Fruit fly (Drosophila melanogaster) whole organism, adult: ENCODE results near the gene CG4041.
A peak's percentile ranks its signal among the peaks of the same experiment; 100 is the strongest.

Experiments
- CG11617 ChIP-seq: fragments of 200-800 bp; sonication (Bioruptor generic); optimal IDR thresholded peaks from 2 replicates; lab custom pipeline; 2017; ENCODE audit warnings: mild to moderate bottlenecking, missing biosample characterization, missing genetic modification reagents, missing genetic modification characterization
- CG12768 ChIP-seq: fragments of 200-800 bp; sonication (Bioruptor generic); optimal IDR thresholded peaks from 2 replicates; lab custom pipeline; 2017; ENCODE audit warnings: missing biosample characterization, missing genetic modification characterization, mild to moderate bottlenecking, moderate library complexity, missing genetic modification reagents
- CG14711 ChIP-seq: fragments of 200-800 bp; sonication (Bioruptor generic); optimal IDR thresholded peaks from 2 replicates; lab custom pipeline; 2018; ENCODE audit warnings: missing biosample characterization, mild to moderate bottlenecking, missing genetic modification characterization, moderate library complexity
- CG1620 ChIP-seq: fragments of 200-800 bp; sonication (Bioruptor generic); optimal IDR thresholded peaks from 2 replicates; lab custom pipeline; 2016; ENCODE audit warnings: missing biosample characterization, missing genetic modification characterization
- CG33017 ChIP-seq: fragments of 200-800 bp; sonication (Bioruptor generic); optimal IDR thresholded peaks from 2 replicates; lab custom pipeline; 2018; ENCODE audit warnings: missing biosample characterization, mild to moderate bottlenecking, missing genetic modification characterization, moderate library complexity
- CG5204 ChIP-seq: fragments of 200-800 bp; sonication (Bioruptor generic); optimal IDR thresholded peaks from 2 replicates; lab custom pipeline; 2016; ENCODE audit warnings: missing biosample characterization, missing genetic modification characterization
- CG7045 ChIP-seq: fragments of 200-800 bp; sonication (Bioruptor generic); optimal IDR thresholded peaks from 2 replicates; lab custom pipeline; 2017; ENCODE audit warnings: missing biosample characterization, mild to moderate bottlenecking, missing genetic modification characterization
- CG7101 ChIP-seq: fragments of 200-800 bp; sonication (Bioruptor generic); optimal IDR thresholded peaks from 2 replicates; lab custom pipeline; 2018; ENCODE audit warnings: missing biosample characterization, mild to moderate bottlenecking, missing genetic modification characterization, moderate library complexity
- Clk ChIP-seq: fragments of 200-800 bp; sonication (Bioruptor generic); optimal IDR thresholded peaks from 2 replicates; lab custom pipeline; 2017; ENCODE audit warnings: missing biosample characterization, missing genetic modification characterization
- Crg-1 ChIP-seq: fragments of 200-800 bp; sonication (Bioruptor generic); optimal IDR thresholded peaks from 2 replicates; lab custom pipeline; 2016; ENCODE audit warnings: missing biosample characterization, missing genetic modification characterization
- Hr96 ChIP-seq: fragments of 200-800 bp; sonication (Bioruptor generic); optimal IDR thresholded peaks from 2 replicates; lab custom pipeline; 2016; ENCODE audit warnings: missing biosample characterization, missing genetic modification characterization
- Mnt ChIP-seq: fragments of 200-800 bp; sonication (Bioruptor generic); optimal IDR thresholded peaks from 2 replicates; lab custom pipeline; 2016; ENCODE audit warnings: missing biosample characterization, mild to moderate bottlenecking, missing genetic modification characterization
- bab1 ChIP-seq: fragments of 200-800 bp; sonication (Bioruptor generic); optimal IDR thresholded peaks from 3 replicates; lab custom pipeline; 2019; ENCODE audit warnings: missing biosample characterization, mild to moderate bottlenecking, missing genetic modification characterization, moderate library complexity
- cic ChIP-seq: fragments of 200-800 bp; sonication (Bioruptor generic); optimal IDR thresholded peaks from 2 replicates; lab custom pipeline; 2017; ENCODE audit warnings: missing biosample characterization, mild to moderate bottlenecking, missing genetic modification characterization, moderate library complexity
- cnc ChIP-seq, 2 experiments: fragments of >200 bp; optimal IDR thresholded peaks; 2 replicates each; lab custom pipeline; 2017
- kay ChIP-seq: fragments of 200-800 bp; sonication (Bioruptor generic); peaks from one replicate; lab custom pipeline; 2016; ENCODE audit warnings: missing biosample characterization, missing genetic modification characterization, borderline replicate concordance
- ovo ChIP-seq: fragments of 200-800 bp; sonication (Bioruptor generic); optimal IDR thresholded peaks from 2 replicates; lab custom pipeline; 2016; ENCODE audit warnings: missing biosample characterization, missing genetic modification characterization
- pad ChIP-seq: fragments of 200-800 bp; sonication (Bioruptor generic); optimal IDR thresholded peaks from 3 replicates; lab custom pipeline; 2017; ENCODE audit warnings: missing biosample characterization, missing genetic modification characterization, mild to moderate bottlenecking, moderate library complexity, missing genetic modification reagents
- tj ChIP-seq: fragments of 200-800 bp; sonication (Bioruptor generic); optimal IDR thresholded peaks from 3 replicates; lab custom pipeline; 2017; ENCODE audit warnings: missing biosample characterization, mild to moderate bottlenecking, missing genetic modification characterization, moderate library complexity
- toe ChIP-seq: fragments of 200-800 bp; sonication (Bioruptor generic); optimal IDR thresholded peaks from 2 replicates; lab custom pipeline; 2016; ENCODE audit warnings: missing biosample characterization, missing genetic modification characterization

The CG4041 gene

dm6 chrX:4919040-4919881 is 1.0 kb upstream of the CG4041 start:
- TF ChIP-seq cic, result peak; percentile 26
- TF ChIP-seq ovo (GFP tag; lab: Kevin White, UChicago), result no peak
- TF ChIP-seq CG5204 (GFP tag; lab: Kevin White, UChicago), result peak; percentile 64
- TF ChIP-seq Clk (GFP tag; lab: Kevin White, UChicago), result peak; percentile 38
- TF ChIP-seq CG14711, result peak; percentile 83
- peak; percentile 38 for TF ChIP-seq Crg-1
- TF ChIP-seq Mnt (GFP tag; lab: Kevin White, UChicago), result peak; percentile 40
- peak; percentile 59 for TF ChIP-seq toe
- TF ChIP-seq CG33017 (tag; lab: Kevin White, UChicago), result peak; percentile 86
- peak; percentile 88 for TF ChIP-seq CG12768 (GFP tag; lab: Kevin White, UChicago)
- TF ChIP-seq CG7045 (GFP tag; lab: Kevin White, UChicago), result peak; percentile 61
- no peak for TF ChIP-seq cnc (optimal IDR thresholded peaks at IDR 0.05; lab: Kevin White, UChicago)
- TF ChIP-seq tj, result peak; percentile 87
- peak; percentile 58 for TF ChIP-seq CG11617 (GFP tag; lab: Kevin White, UChicago)
- TF ChIP-seq CG7101 (tag; lab: Kevin White, UChicago), result peak; percentile 88
- TF ChIP-seq CG1620, result peak; percentile 52
- no peak for TF ChIP-seq kay (GFP tag; lab: Kevin White, UChicago)
- TF ChIP-seq pad, result peak; percentile 69
- TF ChIP-seq bab1, result peak; percentile 80
- TF ChIP-seq Hr96, result peak; percentile 82

dm6 chrX:4912370-4912769 is 5.9 kb downstream of the CG4041 start:
- TF ChIP-seq CG14711, result no peak

dm6 chrX:4911765-4912245 is 6.4 kb downstream of the CG4041 start:
- TF ChIP-seq cic (peak; percentile 14), CG11617 (GFP tag; lab: Kevin White, UChicago) (peak; percentile 46), toe (no peak), bab1 (peak; percentile 38), Hr96 (peak; percentile 55), Crg-1 (peak; percentile 32), tj (peak; percentile 74), CG7101 (tag; lab: Kevin White, UChicago) (peak; percentile 33), CG7045 (GFP tag; lab: Kevin White, UChicago) (peak; percentile 12), cnc (optimal IDR thresholded peaks at IDR 0.05; lab: Kevin White, UChicago) (no peak), pad (peak; percentile 33), CG5204 (GFP tag; lab: Kevin White, UChicago) (peak; percentile 34), CG14711 (peak; percentile 51), Mnt (GFP tag; lab: Kevin White, UChicago) (no peak), ovo (GFP tag; lab: Kevin White, UChicago) (peak; percentile 19), CG1620 (no peak), CG12768 (GFP tag; lab: Kevin White, UChicago) (peak; percentile 44)

- no peak for TF ChIP-seq CG11617 (GFP tag; lab: Kevin White, UChicago)
- no peak for TF ChIP-seq CG7045 (GFP tag; lab: Kevin White, UChicago)
- TF ChIP-seq tj, result no peak
- no peak for TF ChIP-seq bab1
- TF ChIP-seq Clk (GFP tag; lab: Kevin White, UChicago), result no peak
- no peak for TF ChIP-seq cic
These were observed 7.2 kb downstream of the CG4041 start for dm6 chrX:4911060-4911459.

dm6 chrX:4909938-4910778 is 8.1 kb downstream of the CG4041 start:
- TF ChIP-seq pad (peak; percentile 97), CG14711 (peak; percentile 99), Clk (GFP tag; lab: Kevin White, UChicago) (peak; percentile 99), ovo (GFP tag; lab: Kevin White, UChicago) (peak; percentile 99), CG7101 (tag; lab: Kevin White, UChicago) (peak; percentile 100), cnc (optimal IDR thresholded peaks at IDR 0.05; lab: Kevin White, UChicago) (no peak), CG12768 (GFP tag; lab: Kevin White, UChicago) (peak; percentile 100), tj (peak; percentile 100), CG1620 (peak; percentile 100), CG5204 (GFP tag; lab: Kevin White, UChicago) (peak; percentile 98), Crg-1 (peak; percentile 100), CG7045 (GFP tag; lab: Kevin White, UChicago) (peak; percentile 99), bab1 (peak; percentile 100), toe (peak; percentile 98), cic (peak; percentile 96), Hr96 (peak; percentile 100), CG11617 (GFP tag; lab: Kevin White, UChicago) (peak; percentile 100), kay (GFP tag; lab: Kevin White, UChicago) (peak; percentile 98), Mnt (GFP tag; lab: Kevin White, UChicago) (peak; percentile 99), CG33017 (tag; lab: Kevin White, UChicago) (peak; percentile 99)
